Fruit fly (Drosophila melanogaster) whole organism, adult: Measurements from ENCODE around the gene Mbs.

Experiments
- CG11617 ChIP-seq: fragments of 200-800 bp; sonication (Bioruptor generic); optimal IDR thresholded peaks from 2 replicates; lab custom pipeline; 2017; ENCODE audit warnings: mild to moderate bottlenecking, missing biosample characterization, missing genetic modification reagents, missing genetic modification characterization
- CG12768 ChIP-seq: fragments of 200-800 bp; sonication (Bioruptor generic); optimal IDR thresholded peaks from 2 replicates; lab custom pipeline; 2017; ENCODE audit warnings: missing biosample characterization, missing genetic modification characterization, mild to moderate bottlenecking, moderate library complexity, missing genetic modification reagents
- CG1620 ChIP-seq: fragments of 200-800 bp; sonication (Bioruptor generic); optimal IDR thresholded peaks from 2 replicates; lab custom pipeline; 2016; ENCODE audit warnings: missing biosample characterization, missing genetic modification characterization
- CG5204 ChIP-seq: fragments of 200-800 bp; sonication (Bioruptor generic); optimal IDR thresholded peaks from 2 replicates; lab custom pipeline; 2016; ENCODE audit warnings: missing biosample characterization, missing genetic modification characterization
- Clk ChIP-seq: fragments of 200-800 bp; sonication (Bioruptor generic); optimal IDR thresholded peaks from 2 replicates; lab custom pipeline; 2017; ENCODE audit warnings: missing biosample characterization, missing genetic modification characterization
- Hr96 ChIP-seq: fragments of 200-800 bp; sonication (Bioruptor generic); optimal IDR thresholded peaks from 2 replicates; lab custom pipeline; 2016; ENCODE audit warnings: missing biosample characterization, missing genetic modification characterization
- bab1 ChIP-seq: fragments of 200-800 bp; sonication (Bioruptor generic); optimal IDR thresholded peaks from 3 replicates; lab custom pipeline; 2019; ENCODE audit warnings: missing biosample characterization, mild to moderate bottlenecking, missing genetic modification characterization, moderate library complexity
- kay ChIP-seq: fragments of 200-800 bp; sonication (Bioruptor generic); peaks from one replicate; lab custom pipeline; 2016; ENCODE audit warnings: missing biosample characterization, missing genetic modification characterization, borderline replicate concordance
- ovo ChIP-seq: fragments of 200-800 bp; sonication (Bioruptor generic); optimal IDR thresholded peaks from 2 replicates; lab custom pipeline; 2016; ENCODE audit warnings: missing biosample characterization, missing genetic modification characterization
- pad ChIP-seq: fragments of 200-800 bp; sonication (Bioruptor generic); optimal IDR thresholded peaks from 3 replicates; lab custom pipeline; 2017; ENCODE audit warnings: missing biosample characterization, missing genetic modification characterization, mild to moderate bottlenecking, moderate library complexity, missing genetic modification reagents
- tj ChIP-seq: fragments of 200-800 bp; sonication (Bioruptor generic); optimal IDR thresholded peaks from 3 replicates; lab custom pipeline; 2017; ENCODE audit warnings: missing biosample characterization, mild to moderate bottlenecking, missing genetic modification characterization, moderate library complexity

- TF ChIP-seq ovo (GFP tag; lab: Kevin White, UChicago), result no peak
- no peak for TF ChIP-seq CG11617
- peak; percentile 13 for TF ChIP-seq kay (GFP tag; lab: Kevin White, UChicago)
- no peak for TF ChIP-seq Clk (GFP tag; lab: Kevin White, UChicago)
- TF ChIP-seq CG12768 (GFP tag; lab: Kevin White, UChicago), result no peak
- TF ChIP-seq tj (GFP tag; lab: Kevin White, UChicago), result no peak
- no peak for TF ChIP-seq bab1
- no peak for TF ChIP-seq pad (GFP tag; lab: Kevin White, UChicago)
- TF ChIP-seq CG5204 (GFP tag; lab: Kevin White, UChicago), result no peak
- TF ChIP-seq Hr96 (GFP tag; lab: Kevin White, UChicago), result no peak
- TF ChIP-seq CG1620 (GFP tag; lab: Kevin White, UChicago), result no peak
Measured at dm6 chr3L:16056101-16056891, 4.5 kb downstream of the Mbs start.
